Worm (Caenorhabditis elegans) whole organism, L3 larva: Measurements from ENCODE around the gene T12E12.6.

Experiments
- ZK546.5 ChIP-seq: sonication (generic microtip); optimal IDR thresholded peaks from 2 replicates; lab custom pipeline; 2017; ENCODE audit warnings: missing biosample characterization, missing genetic modification characterization
- aly-2 ChIP-seq: fragments of 150-350 bp; optimal IDR thresholded peaks from 2 replicates; lab custom pipeline; 2014; ENCODE audit warnings: missing biosample characterization, missing genetic modification characterization
- ceh-16 ChIP-seq: sonication (generic microtip); optimal IDR thresholded peaks from 2 replicates; lab custom pipeline; 2017; ENCODE audit warnings: missing biosample characterization, missing genetic modification characterization
- ceh-28 ChIP-seq: fragments of 150-350 bp; optimal IDR thresholded peaks from 2 replicates; lab custom pipeline; 2014; ENCODE audit warnings: missing biosample characterization, missing genetic modification reagents, missing genetic modification characterization
- ceh-82 ChIP-seq: fragments of 150-350 bp; optimal IDR thresholded peaks from 2 replicates; lab custom pipeline; 2014; ENCODE audit warnings: missing biosample characterization, missing genetic modification characterization
- daf-12 ChIP-seq: fragments of 150-350 bp; optimal IDR thresholded peaks from 2 replicates; lab custom pipeline; 2014; ENCODE audit warnings: missing biosample characterization, missing genetic modification reagents, missing genetic modification characterization
- egl-5 ChIP-seq: fragments of 150-350 bp; optimal IDR thresholded peaks from 2 replicates; lab custom pipeline; 2017; ENCODE audit warnings: missing biosample characterization, missing genetic modification reagents, missing genetic modification characterization, inconsistent platforms
- elt-2 ChIP-seq: sonication (generic microtip); optimal IDR thresholded peaks from 2 replicates; lab custom pipeline; 2016; ENCODE audit warnings: missing genetic modification reagents, mild to moderate bottlenecking, missing genetic modification characterization, missing compliant biosample characterization
- elt-3 ChIP-seq, 3 experiments: fragments of 150-350 bp in 1 of 3; sonication (generic microtip) in 2 of 3; optimal IDR thresholded peaks; 2 replicates in 2 of 3; 4 replicates in 1 of 3; lab custom pipeline; 2014 to 2017; ENCODE audit warnings: missing biosample characterization in 3 of 3, missing genetic modification characterization in 3 of 3
- eor-1 ChIP-seq, 2 experiments: fragments of 150-350 bp; optimal IDR thresholded peaks; 2 replicates each; lab custom pipeline; 2014 to 2018; ENCODE audit warnings: missing biosample characterization in 2 of 2, missing genetic modification characterization in 2 of 2
- fkh-2 ChIP-seq: fragments of 150-350 bp; optimal IDR thresholded peaks from 2 replicates; lab custom pipeline; 2014; ENCODE audit warnings: missing biosample characterization, missing genetic modification reagents, missing genetic modification characterization
- jun-1 ChIP-seq: fragments of 150-350 bp; optimal IDR thresholded peaks from 2 replicates; lab custom pipeline; 2014; ENCODE audit warnings: missing biosample characterization, missing genetic modification reagents, missing genetic modification characterization
- lin-15B ChIP-seq: fragments of 150-350 bp; optimal IDR thresholded peaks from 2 replicates; lab custom pipeline; 2014; ENCODE audit warnings: missing biosample characterization, missing genetic modification characterization
- lin-39 ChIP-seq: fragments of 150-350 bp; optimal IDR thresholded peaks from 2 replicates; lab custom pipeline; 2018; ENCODE audit warnings: missing biosample characterization, missing genetic modification reagents, missing genetic modification characterization
- lsy-12 ChIP-seq: sonication (generic microtip); optimal IDR thresholded peaks from 2 replicates; lab custom pipeline; 2016; ENCODE audit warnings: mild to moderate bottlenecking, missing genetic modification characterization, missing compliant biosample characterization
- mdl-1 ChIP-seq: fragments of 150-350 bp; optimal IDR thresholded peaks from 2 replicates; lab custom pipeline; 2014; ENCODE audit warnings: missing biosample characterization, missing genetic modification characterization
- nfya-1 ChIP-seq: sonication (generic microtip); optimal IDR thresholded peaks from 2 replicates; lab custom pipeline; 2017; ENCODE audit warnings: missing genetic modification characterization, mild to moderate bottlenecking, missing compliant biosample characterization, antibody characterized with exemption, moderate library complexity; ENCODE audit not compliant: insufficient read depth
- nhr-12 ChIP-seq: fragments of 150-350 bp; optimal IDR thresholded peaks from 2 replicates; lab custom pipeline; 2014; ENCODE audit warnings: missing biosample characterization, missing genetic modification characterization
- nhr-23 ChIP-seq: fragments of 150-350 bp; optimal IDR thresholded peaks from 2 replicates; lab custom pipeline; 2014; ENCODE audit warnings: missing biosample characterization, missing genetic modification reagents, missing genetic modification characterization
- nhr-237 ChIP-seq: fragments of 150-350 bp; optimal IDR thresholded peaks from 2 replicates; lab custom pipeline; 2014; ENCODE audit warnings: missing biosample characterization, missing genetic modification characterization
- nhr-25 ChIP-seq: sonication (generic microtip); optimal IDR thresholded peaks from 2 replicates; lab custom pipeline; 2017; ENCODE audit warnings: missing biosample characterization, missing genetic modification characterization
- nhr-43 ChIP-seq: sonication (generic microtip); optimal IDR thresholded peaks from 2 replicates; lab custom pipeline; 2016; ENCODE audit warnings: mild to moderate bottlenecking, missing genetic modification characterization, missing compliant biosample characterization; ENCODE audit not compliant: poor library complexity, severe bottlenecking
- nhr-77 ChIP-seq: fragments of 150-350 bp; optimal IDR thresholded peaks from 2 replicates; lab custom pipeline; 2014; ENCODE audit warnings: missing biosample characterization, missing genetic modification characterization
- pha-4 ChIP-seq: fragments of 150-350 bp; optimal IDR thresholded peaks from 2 replicates; lab custom pipeline; 2014; ENCODE audit warnings: missing biosample characterization, missing genetic modification reagents, missing genetic modification characterization
- pqm-1 ChIP-seq: fragments of 150-350 bp; optimal IDR thresholded peaks from 2 replicates; lab custom pipeline; 2017; ENCODE audit warnings: missing biosample characterization, missing genetic modification characterization, inconsistent platforms
- sea-2 ChIP-seq: fragments of 150-350 bp; sonication (generic microtip); optimal IDR thresholded peaks from 4 replicates; lab custom pipeline; 2014; ENCODE audit warnings: missing biosample characterization, missing genetic modification reagents, missing genetic modification characterization
- skn-1 ChIP-seq: fragments of 150-350 bp; optimal IDR thresholded peaks from 2 replicates; lab custom pipeline; 2014; ENCODE audit warnings: missing biosample characterization, missing genetic modification characterization
- tbx-2 ChIP-seq: sonication (generic microtip); optimal IDR thresholded peaks from 2 replicates; lab custom pipeline; 2016; ENCODE audit warnings: mild to moderate bottlenecking, missing genetic modification characterization, missing compliant biosample characterization
- unc-39 ChIP-seq: sonication (generic microtip); optimal IDR thresholded peaks from 4 replicates; lab custom pipeline; 2017; ENCODE audit warnings: missing biosample characterization, missing genetic modification characterization
- unc-62 ChIP-seq: fragments of 150-350 bp; sonication (generic microtip); optimal IDR thresholded peaks from 4 replicates; lab custom pipeline; 2014; ENCODE audit warnings: missing biosample characterization, missing genetic modification reagents, missing genetic modification characterization
- zag-1 ChIP-seq: fragments of 150-350 bp; optimal IDR thresholded peaks from 2 replicates; lab custom pipeline; 2014; ENCODE audit warnings: missing biosample characterization, missing genetic modification characterization
- ztf-11 ChIP-seq: fragments of 150-350 bp; optimal IDR thresholded peaks from 2 replicates; lab custom pipeline; 2014; ENCODE audit warnings: missing biosample characterization, missing genetic modification characterization

T12E12.6 gene

ce11 chrIV:5592956-5593355 is 19.0 kb upstream of the T12E12.6 start:
- TF ChIP-seq nhr-43 (tag; lab: Kevin White, UChicago), result peak; percentile 4
- TF ChIP-seq lsy-12 (tag; lab: Kevin White, UChicago), result no peak

ce11 chrIV:5591134-5591533 is 17.2 kb upstream of the T12E12.6 start:
- no peak for TF ChIP-seq ZK546.5 (tag; lab: Kevin White, UChicago)
- TF ChIP-seq nfya-1 (tag; lab: Kevin White, UChicago), result peak; percentile 54
- peak; percentile 94 for TF ChIP-seq pqm-1 (tag; lab: Kevin White, UChicago)
- TF ChIP-seq lin-15B, result no peak
- no peak for TF ChIP-seq ceh-28 (tag; lab: Kevin White, UChicago)
- peak; percentile 71 for TF ChIP-seq skn-1
- TF ChIP-seq elt-2 (tag; lab: Kevin White, UChicago), result peak; percentile 87
- TF ChIP-seq egl-5, result peak; percentile 25
- TF ChIP-seq nhr-25, result peak; percentile 77
- no peak for TF ChIP-seq zag-1 (tag; lab: Kevin White, UChicago)
- TF ChIP-seq lin-39 (tag; lab: Kevin White, UChicago), result peak; percentile 42
- TF ChIP-seq mdl-1 (tag; lab: Kevin White, UChicago), result no peak
- peak; percentile 3 for TF ChIP-seq tbx-2 (tag; lab: Kevin White, UChicago)
- TF ChIP-seq pha-4 (tag; lab: Kevin White, UChicago), result peak; percentile 99
- TF ChIP-seq jun-1 (tag; lab: Kevin White, UChicago), result peak; percentile 85
- TF ChIP-seq lsy-12 (tag; lab: Kevin White, UChicago), result peak; percentile 64
- peak; percentile 64 for TF ChIP-seq nhr-23
- TF ChIP-seq ceh-16 (tag; lab: Kevin White, UChicago), result no peak
- TF ChIP-seq nhr-43 (tag; lab: Kevin White, UChicago), result peak; percentile 14

DNA sequence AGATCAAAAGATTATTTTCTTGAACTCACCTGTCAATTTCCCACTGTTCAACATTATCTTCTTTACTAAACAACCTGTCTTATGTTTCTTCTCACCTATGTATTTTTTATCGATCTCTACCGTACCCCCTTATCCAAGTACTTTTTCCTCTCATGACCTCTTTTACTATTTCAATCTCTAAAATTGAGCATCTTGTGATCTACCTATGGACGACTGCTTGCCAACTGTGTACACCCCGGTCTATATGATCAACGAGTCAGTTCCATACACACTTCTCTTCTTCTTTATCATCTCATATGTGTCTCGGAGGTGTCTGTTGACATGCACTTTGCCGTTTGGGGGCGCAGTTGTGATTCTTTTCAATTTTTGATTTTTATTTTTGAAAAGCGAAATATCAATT is 16.2 kb upstream of the T12E12.6 start:
- TF ChIP-seq ceh-82, result no peak
- TF ChIP-seq pha-4 (tag; lab: Kevin White, UChicago), result peak; percentile 98
- TF ChIP-seq pqm-1 (tag; lab: Kevin White, UChicago), result peak; percentile 84
- TF ChIP-seq daf-12 (tag; lab: Kevin White, UChicago), result no peak
- no peak for TF ChIP-seq elt-3 (tag; optimal IDR thresholded peaks at IDR 0.05; lab: Kevin White, UChicago)
- no peak for TF ChIP-seq nhr-25
- TF ChIP-seq unc-39 (tag; lab: Kevin White, UChicago), result no peak
- TF ChIP-seq eor-1 (tag; optimal IDR thresholded peaks at IDR 0.05; lab: Kevin White, UChicago), result no peak
- no peak for TF ChIP-seq nhr-77 (tag; lab: Kevin White, UChicago)
- no peak for TF ChIP-seq aly-2 (tag; lab: Kevin White, UChicago)
- TF ChIP-seq tbx-2 (tag; lab: Kevin White, UChicago), result no peak
- peak; percentile 33 for TF ChIP-seq nfya-1 (tag; lab: Kevin White, UChicago)
- TF ChIP-seq nhr-12 (tag; lab: Kevin White, UChicago), result no peak
- TF ChIP-seq nhr-237, result no peak
- no peak for TF ChIP-seq ztf-11 (tag; lab: Kevin White, UChicago)
- no peak for TF ChIP-seq ceh-28 (tag; lab: Kevin White, UChicago)
- TF ChIP-seq elt-2 (tag; lab: Kevin White, UChicago), result peak; percentile 70
- no peak for TF ChIP-seq skn-1
- no peak for TF ChIP-seq nhr-23
- TF ChIP-seq mdl-1 (tag; lab: Kevin White, UChicago), result no peak
- TF ChIP-seq jun-1 (tag; lab: Kevin White, UChicago), result peak; percentile 50

DNA sequence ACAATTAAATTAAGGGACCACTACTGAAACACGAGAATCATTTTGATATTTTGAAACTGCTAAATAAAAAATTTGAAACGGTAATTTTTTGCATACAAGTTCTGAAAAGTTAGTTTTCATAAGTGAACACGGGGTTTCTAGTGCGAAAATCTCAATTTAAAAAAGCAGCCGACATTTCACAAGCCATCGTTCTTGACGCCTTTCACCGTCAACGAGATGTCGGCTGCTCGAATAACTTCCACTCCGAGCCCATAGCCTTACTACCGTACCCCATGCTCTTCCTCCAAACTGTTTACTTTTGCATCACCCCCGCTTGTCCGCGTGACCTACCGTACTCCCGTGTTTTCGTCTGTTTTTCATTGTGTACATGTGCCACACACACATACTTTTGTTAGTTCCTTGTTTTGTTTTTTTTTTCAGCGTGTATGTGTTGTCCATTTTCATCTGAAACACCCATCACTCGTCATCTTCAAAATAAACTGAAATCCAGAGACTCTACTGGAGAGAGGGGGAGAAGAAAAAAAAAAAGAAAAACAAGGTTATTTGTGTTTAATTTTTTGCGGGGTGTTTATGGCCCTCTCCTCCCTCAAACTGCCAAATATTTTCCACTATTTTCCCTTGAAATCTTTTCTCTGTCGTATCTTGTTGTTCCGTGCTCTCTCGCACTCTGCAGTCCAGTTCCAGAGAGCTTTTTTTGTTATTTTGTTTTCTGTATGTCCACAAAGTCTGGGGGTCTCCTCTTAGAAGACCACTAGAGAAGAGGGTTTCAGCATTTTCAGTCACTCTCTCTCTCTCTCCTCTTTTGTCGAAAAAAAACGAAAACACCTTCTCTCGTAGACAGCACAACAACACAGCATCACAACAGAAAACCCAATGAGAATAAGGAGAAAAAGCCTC is 14.3 kb upstream of the T12E12.6 start:
- peak; percentile 91 for TF ChIP-seq pha-4 (tag; lab: Kevin White, UChicago)
- no peak for TF ChIP-seq nhr-43 (tag; lab: Kevin White, UChicago)
- TF ChIP-seq unc-62 (GFP tag; lab: Kevin White, UChicago), result no peak
- no peak for TF ChIP-seq eor-1 (tag; optimal IDR thresholded peaks at IDR 0.05; lab: Kevin White, UChicago)

- TF ChIP-seq nfya-1 (tag; lab: Kevin White, UChicago) (peak; percentile 3), tbx-2 (tag; lab: Kevin White, UChicago) (no peak), fkh-2 (tag; lab: Kevin White, UChicago) (no peak), pha-4 (tag; lab: Kevin White, UChicago) (peak; percentile 66), sea-2 (GFP tag; lab: Kevin White, UChicago) (no peak), lsy-12 (tag; lab: Kevin White, UChicago) (no peak)
Observed at ce11 chrIV:5586320-5586720, 12.4 kb upstream of the T12E12.6 start.
